Worm (Caenorhabditis elegans) whole organism, L3 larva: ENCODE measurements around the gene C28H8.5.

Source experiments
- fkh-10 ChIP-seq: sonication (generic microtip); optimal IDR thresholded peaks from 2 replicates; lab custom pipeline; 2017; ENCODE audit warnings: missing biosample characterization, missing genetic modification reagents, missing genetic modification characterization
- nhr-12 ChIP-seq: fragments of 150-350 bp; optimal IDR thresholded peaks from 2 replicates; lab custom pipeline; 2014; ENCODE audit warnings: missing biosample characterization, missing genetic modification characterization
- nhr-237 ChIP-seq: fragments of 150-350 bp; optimal IDR thresholded peaks from 2 replicates; lab custom pipeline; 2014; ENCODE audit warnings: missing biosample characterization, missing genetic modification characterization
- nhr-43 ChIP-seq: sonication (generic microtip); optimal IDR thresholded peaks from 2 replicates; lab custom pipeline; 2016; ENCODE audit warnings: mild to moderate bottlenecking, missing genetic modification characterization, missing compliant biosample characterization; ENCODE audit not compliant: poor library complexity, severe bottlenecking
- pha-4 ChIP-seq: fragments of 150-350 bp; optimal IDR thresholded peaks from 2 replicates; lab custom pipeline; 2014; ENCODE audit warnings: missing biosample characterization, missing genetic modification reagents, missing genetic modification characterization
- ztf-4 ChIP-seq: fragments of 150-350 bp; optimal IDR thresholded peaks from 2 replicates; lab custom pipeline; 2014; ENCODE audit warnings: missing biosample characterization, missing genetic modification characterization

- TF ChIP-seq nhr-12 (tag; lab: Kevin White, UChicago), result no peak
- TF ChIP-seq pha-4 (tag; lab: Kevin White, UChicago), result no peak
- TF ChIP-seq ztf-4 (tag; lab: Kevin White, UChicago), result no peak
- TF ChIP-seq fkh-10 (GFP tag; lab: Kevin White, UChicago), result no peak
- TF ChIP-seq nhr-43 (tag; lab: Kevin White, UChicago), result no peak
- TF ChIP-seq nhr-237, result no peak
Observed at ce11 chrIII:5895913-5896312, 11.8 kb downstream of the C28H8.5 start, which contains the start of gene pxl-1.
